Worm (Caenorhabditis elegans) whole organism, L1 larva: ENCODE data around the gene fbxb-105.

Source experiments
- C16A3.4 ChIP-seq: fragments of 150-350 bp; optimal IDR thresholded peaks from 2 replicates; lab custom pipeline; 2014; ENCODE audit warnings: missing biosample characterization, missing genetic modification characterization
- C34B4.2 ChIP-seq: sonication (generic microtip); optimal IDR thresholded peaks from 2 replicates; lab custom pipeline; 2017; ENCODE audit warnings: mild to moderate bottlenecking, missing genetic modification characterization, missing compliant biosample characterization
- F16B12.6 ChIP-seq: fragments of 150-350 bp; optimal IDR thresholded peaks from 2 replicates; lab custom pipeline; 2014; ENCODE audit warnings: missing biosample characterization, missing genetic modification characterization
- aha-1 ChIP-seq: fragments of 150-350 bp; optimal IDR thresholded peaks from 2 replicates; lab custom pipeline; 2014; ENCODE audit warnings: missing biosample characterization, missing genetic modification characterization
- ceh-63 ChIP-seq: fragments of 200-800 bp; sonication (Bioruptor generic); optimal IDR thresholded peaks from 2 replicates; lab custom pipeline; 2018; ENCODE audit warnings: mild to moderate bottlenecking, missing genetic modification characterization, missing compliant biosample characterization
- ceh-8 ChIP-seq: fragments of 200-800 bp; sonication (Bioruptor generic); optimal IDR thresholded peaks from 2 replicates; lab custom pipeline; 2018; ENCODE audit warnings: mild to moderate bottlenecking, missing genetic modification characterization, moderate library complexity, missing compliant biosample characterization
- ceh-82 ChIP-seq, 3 experiments: fragments of 150-350 bp in 1 of 3; sonication (generic microtip) in 2 of 3; optimal IDR thresholded peaks; 2 replicates each; lab custom pipeline; 2014 to 2017; ENCODE audit warnings: missing biosample characterization in 3 of 3, missing genetic modification characterization in 3 of 3
- ces-1 ChIP-seq: fragments of 150-350 bp; optimal IDR thresholded peaks from 2 replicates; lab custom pipeline; 2014; ENCODE audit warnings: missing biosample characterization, missing genetic modification reagents, missing genetic modification characterization
- dpl-1 ChIP-seq, 3 experiments: fragments of 150-350 bp in 2 of 3; sonication (generic microtip) in 1 of 3; optimal IDR thresholded peaks; 2 replicates each; lab custom pipeline; 2014 to 2017; ENCODE audit warnings: missing biosample characterization in 3 of 3, missing genetic modification characterization in 3 of 3, missing genetic modification reagents in 3 of 3
- dsc-1 ChIP-seq: sonication (generic microtip); optimal IDR thresholded peaks from 2 replicates; lab custom pipeline; 2016; ENCODE audit warnings: mild to moderate bottlenecking, missing genetic modification characterization, missing compliant biosample characterization
- efl-1 ChIP-seq, 4 experiments: fragments of 150-350 bp; optimal IDR thresholded peaks in 3 of 4; peaks in 1 of 4; 1 replicate in 1 of 4; 2 replicates in 3 of 4; lab custom pipeline; 2014; ENCODE audit warnings: missing biosample characterization in 2 of 4, missing genetic modification characterization in 2 of 4, missing genetic modification reagents in 2 of 4
- egl-13 ChIP-seq: sonication (generic microtip); optimal IDR thresholded peaks from 2 replicates; lab custom pipeline; 2016; ENCODE audit warnings: missing genotype, missing genetic modification reagents, missing genetic modification characterization, missing compliant biosample characterization
- fkh-4 ChIP-seq: sonication (generic microtip); optimal IDR thresholded peaks from 2 replicates; lab custom pipeline; 2016; ENCODE audit warnings: missing compliant biosample characterization, missing genetic modification characterization, borderline replicate concordance
- grh-1 ChIP-seq: fragments of 200-800 bp; sonication (Bioruptor generic); IDR thresholded peaks from 2 replicates; pipeline ENCODE4 v1.3.6; 2022; ENCODE audit warnings: missing genetic modification reagents, missing genetic modification characterization, missing compliant biosample characterization
- hlh-17 ChIP-seq: fragments of 200-800 bp; sonication (Bioruptor generic); optimal IDR thresholded peaks from 2 replicates; lab custom pipeline; 2018; ENCODE audit warnings: missing genetic modification characterization, mild to moderate bottlenecking, missing compliant biosample characterization, moderate library complexity, borderline replicate concordance
- jun-1 ChIP-seq: fragments of 150-350 bp; optimal IDR thresholded peaks from 2 replicates; lab custom pipeline; 2014; ENCODE audit warnings: missing biosample characterization, missing genetic modification reagents, missing genetic modification characterization
- lin-39 ChIP-seq: fragments of 150-350 bp; optimal IDR thresholded peaks from 2 replicates; lab custom pipeline; 2014; ENCODE audit warnings: missing biosample characterization, missing genetic modification reagents, missing genetic modification characterization
- lir-3 ChIP-seq: sonication (generic microtip); optimal IDR thresholded peaks from 2 replicates; lab custom pipeline; 2016; ENCODE audit warnings: mild to moderate bottlenecking, missing genetic modification characterization, moderate library complexity, missing compliant biosample characterization; ENCODE audit not compliant: poor library complexity
- mab-9 ChIP-seq: fragments of 200-800 bp; sonication (Bioruptor generic); IDR thresholded peaks from 2 replicates; pipeline ENCODE4 v1.3.6; 2022; ENCODE audit warnings: missing genetic modification reagents, missing genetic modification characterization, missing compliant biosample characterization
- mef-2 ChIP-seq: fragments of 150-350 bp; optimal IDR thresholded peaks from 2 replicates; lab custom pipeline; 2014; ENCODE audit warnings: missing biosample characterization, missing genetic modification characterization
- nhr-11 ChIP-seq: fragments of 150-350 bp; optimal IDR thresholded peaks from 2 replicates; lab custom pipeline; 2014; ENCODE audit warnings: missing biosample characterization, missing genetic modification characterization
- nhr-12 ChIP-seq: sonication (generic microtip); optimal IDR thresholded peaks from 2 replicates; lab custom pipeline; 2017; ENCODE audit warnings: missing biosample characterization, missing genetic modification characterization
- nhr-19 ChIP-seq: fragments of 200-800 bp; sonication (Bioruptor generic); conservative IDR thresholded peaks from 2 replicates; pipeline ENCODE4 v1.3.6; 2022; ENCODE audit warnings: missing genetic modification characterization, missing compliant biosample characterization
- nhr-47 ChIP-seq: sonication (generic microtip); optimal IDR thresholded peaks from 2 replicates; lab custom pipeline; 2016; ENCODE audit warnings: mild to moderate bottlenecking, missing genetic modification characterization, moderate library complexity, missing compliant biosample characterization
- nhr-71 ChIP-seq: sonication (generic microtip); optimal IDR thresholded peaks from 2 replicates; lab custom pipeline; 2016; ENCODE audit warnings: mild to moderate bottlenecking, missing genetic modification characterization, moderate library complexity, missing compliant biosample characterization
- nhr-76 ChIP-seq: sonication (generic microtip); optimal IDR thresholded peaks from 2 replicates; lab custom pipeline; 2017; ENCODE audit warnings: missing biosample characterization, missing genetic modification characterization
- nhr-84 ChIP-seq: sonication (generic microtip); optimal IDR thresholded peaks from 2 replicates; lab custom pipeline; 2017; ENCODE audit warnings: missing biosample characterization, missing genetic modification characterization
- pag-3 ChIP-seq: sonication (generic microtip); optimal IDR thresholded peaks from 2 replicates; lab custom pipeline; 2017; ENCODE audit warnings: missing genetic modification characterization, mild to moderate bottlenecking, missing compliant biosample characterization, antibody characterized with exemption, borderline replicate concordance; ENCODE audit not compliant: insufficient read depth
- pax-3 ChIP-seq: fragments of 200-800 bp; sonication (Bioruptor generic); optimal IDR thresholded peaks from 2 replicates; lab custom pipeline; 2018; ENCODE audit warnings: mild to moderate bottlenecking, missing genetic modification characterization, moderate library complexity, missing compliant biosample characterization
- pqm-1 ChIP-seq: sonication (generic microtip); optimal IDR thresholded peaks from 3 replicates; lab custom pipeline; 2017; ENCODE audit warnings: missing biosample characterization, missing genetic modification characterization
- rnt-1 ChIP-seq: sonication (generic microtip); optimal IDR thresholded peaks from 2 replicates; lab custom pipeline; 2016; ENCODE audit warnings: mild to moderate bottlenecking, missing genetic modification characterization, moderate library complexity, missing compliant biosample characterization
- skn-1 ChIP-seq: fragments of 150-350 bp; optimal IDR thresholded peaks from 2 replicates; lab custom pipeline; 2014; ENCODE audit warnings: missing biosample characterization, missing genetic modification characterization
- snpc-4 ChIP-seq: fragments of 150-350 bp; optimal IDR thresholded peaks from 2 replicates; lab custom pipeline; 2014; ENCODE audit warnings: missing biosample characterization, missing genetic modification characterization
- sup-37 ChIP-seq: fragments of 200-800 bp; sonication (Bioruptor generic); optimal IDR thresholded peaks from 2 replicates; lab custom pipeline; 2018; ENCODE audit warnings: mild to moderate bottlenecking, missing genetic modification characterization, missing compliant biosample characterization
- tbx-2 ChIP-seq: sonication (generic microtip); optimal IDR thresholded peaks from 2 replicates; lab custom pipeline; 2016; ENCODE audit warnings: missing genetic modification characterization, missing compliant biosample characterization
- unc-30 ChIP-seq: sonication (generic microtip); optimal IDR thresholded peaks from 2 replicates; lab custom pipeline; 2017; ENCODE audit warnings: missing biosample characterization, missing genetic modification characterization
- unc-62 ChIP-seq: fragments of 150-350 bp; optimal IDR thresholded peaks from 2 replicates; lab custom pipeline; 2014; ENCODE audit warnings: missing biosample characterization, missing genetic modification reagents, missing genetic modification characterization
- zip-4 ChIP-seq: fragments of 200-800 bp; sonication (Bioruptor generic); optimal IDR thresholded peaks from 2 replicates; lab custom pipeline; 2018; ENCODE audit warnings: mild to moderate bottlenecking, missing genetic modification characterization, moderate library complexity, missing compliant biosample characterization
- ztf-4 ChIP-seq: fragments of 150-350 bp; optimal IDR thresholded peaks from 2 replicates; lab custom pipeline; 2014; ENCODE audit warnings: missing biosample characterization, missing genetic modification characterization

fbxb-105 gene

ce11 chrII:2781355-2781754 lies 10.7 kb upstream of the fbxb-105 start, which contains the start of gene F08D12.2:
Gene F08D12.2, plus strand, starts transcription at chrII:2781655.
- TF ChIP-seq jun-1 (no peak), aha-1 (tag; lab: Kevin White, UChicago) (no peak), F16B12.6 (tag; lab: Kevin White, UChicago) (no peak), unc-62 (GFP tag; lab: Kevin White, UChicago) (no peak), nhr-11 (tag; lab: Kevin White, UChicago) (no peak), ztf-4 (tag; lab: Kevin White, UChicago) (no peak), fkh-4 (tag; lab: Kevin White, UChicago) (no peak), nhr-84 (tag; lab: Kevin White, UChicago) (no peak)

- TF ChIP-seq C34B4.2 (tag; lab: Kevin White, UChicago): no peak
- TF ChIP-seq dsc-1 (tag; lab: Kevin White, UChicago): no peak
- TF ChIP-seq grh-1 (GFP tag; lab: Robert Waterston, UW): no peak
- TF ChIP-seq nhr-76 (tag; lab: Kevin White, UChicago): no peak
- no peak for TF ChIP-seq nhr-19 (GFP tag; lab: Robert Waterston, UW)
- TF ChIP-seq lin-39 (tag; lab: Kevin White, UChicago): no peak
These were observed 10.1 kb upstream of the fbxb-105 start for ce11 chrII:2780804-2781203.

ce11 chrII:2779253-2779652 lies 8.6 kb upstream of the fbxb-105 start, which contains the start of gene F08D12.3:
Gene F08D12.3, plus strand, starts transcription at chrII:2779553.
- no peak for TF ChIP-seq skn-1 (tag; lab: Kevin White, UChicago)
- TF ChIP-seq hlh-17: no peak
- no peak for TF ChIP-seq zip-4 (GFP tag; lab: Kevin White, UChicago)
- TF ChIP-seq unc-62 (GFP tag; lab: Kevin White, UChicago): no peak
- no peak for TF ChIP-seq nhr-47 (tag; lab: Kevin White, UChicago)
- TF ChIP-seq pqm-1: no peak
- no peak for TF ChIP-seq egl-13
- no peak for TF ChIP-seq ceh-63 (GFP tag; lab: Kevin White, UChicago)
- no peak for TF ChIP-seq lin-39 (tag; lab: Kevin White, UChicago)
- TF ChIP-seq pax-3 (tag; lab: Kevin White, UChicago): no peak

ce11 chrII:2777846-2778245 lies 7.2 kb upstream of the fbxb-105 start, which contains the start of gene F08D12.4:
Gene F08D12.4, plus strand, starts transcription at chrII:2778146.
- TF ChIP-seq nhr-12: no peak
- TF ChIP-seq lir-3: no peak
- TF ChIP-seq egl-13: no peak
- no peak for TF ChIP-seq ceh-82 (tag; optimal IDR thresholded peaks at IDR 0.05; lab: Kevin White, UChicago)
- TF ChIP-seq tbx-2 (tag; lab: Kevin White, UChicago): no peak

- TF ChIP-seq ceh-82 (tag; optimal IDR thresholded peaks at IDR 0.05; lab: Kevin White, UChicago): no peak
- no peak for TF ChIP-seq ces-1 (GFP tag; lab: Kevin White, UChicago)
- no peak for TF ChIP-seq rnt-1 (tag; lab: Kevin White, UChicago)
- no peak for TF ChIP-seq ceh-8 (GFP tag; lab: Kevin White, UChicago)
These were observed 4.2 kb upstream of the fbxb-105 start, which contains the start of gene fbxb-111 for ce11 chrII:2774904-2775303. Gene fbxb-111, minus strand, starts transcription at chrII:2775004.

- TF ChIP-seq mef-2 (tag; lab: Kevin White, UChicago) (no peak), unc-30 (tag; lab: Kevin White, UChicago) (no peak), nhr-71 (tag; lab: Kevin White, UChicago) (no peak), hlh-17 (no peak), mab-9 (GFP tag; lab: Robert Waterston, UW) (no peak), dpl-1 (GFP tag; optimal IDR thresholded peaks at IDR 0.05; lab: Kevin White, UChicago) (no peak), C16A3.4 (tag; lab: Kevin White, UChicago) (no peak), dsc-1 (tag; lab: Kevin White, UChicago) (no peak), snpc-4 (tag; lab: Kevin White, UChicago) (no peak), rnt-1 (tag; lab: Kevin White, UChicago) (no peak), grh-1 (GFP tag; lab: Robert Waterston, UW) (no peak), ces-1 (GFP tag; lab: Kevin White, UChicago) (no peak), pag-3 (tag; lab: Kevin White, UChicago) (no peak), efl-1 (optimal IDR thresholded peaks at IDR 0.05; lab: Kevin White, UChicago) (no peak), efl-1 (GFP tag; optimal IDR thresholded peaks at IDR 0.05 in 1 of 2; lab: Kevin White, UChicago) (no peak), F16B12.6 (tag; lab: Kevin White, UChicago) (no peak), nhr-12 (no peak), sup-37 (GFP tag; lab: Kevin White, UChicago) (no peak), ceh-82 (tag; optimal IDR thresholded peaks at IDR 0.05; lab: Kevin White, UChicago) (no peak)
These were observed 2.8 kb upstream of the fbxb-105 start, which contains the start of gene sdz-9 for ce11 chrII:2773534-2773933. Gene sdz-9, minus strand, starts transcription at chrII:2773634.
